Worm (Caenorhabditis elegans) whole organism, mixed stage, embryonic: ENCODE measurements around the gene best-23.

Experiments
- ceh-39 ChIP-seq: fragments of 150-350 bp; optimal IDR thresholded peaks from 2 replicates; lab custom pipeline; 2014; ENCODE audit warnings: missing biosample characterization, missing genetic modification characterization
- ces-1 ChIP-seq: fragments of 150-350 bp; optimal IDR thresholded peaks from 2 replicates; lab custom pipeline; 2014; ENCODE audit warnings: missing biosample characterization, missing genetic modification reagents, missing genetic modification characterization
- mab-5 ChIP-seq: fragments of 150-350 bp; optimal IDR thresholded peaks from 2 replicates; lab custom pipeline; 2014; ENCODE audit warnings: missing biosample characterization, missing genetic modification characterization
- mep-1 ChIP-seq: fragments of 150-350 bp; optimal IDR thresholded peaks from 2 replicates; lab custom pipeline; 2017; ENCODE audit warnings: missing biosample characterization, missing genetic modification reagents, missing genetic modification characterization, inconsistent platforms
- nhr-28 ChIP-seq: fragments of 150-350 bp; optimal IDR thresholded peaks from 2 replicates; lab custom pipeline; 2014; ENCODE audit warnings: missing biosample characterization, missing genetic modification characterization
- pha-4 ChIP-seq: fragments of 150-350 bp; optimal IDR thresholded peaks from 2 replicates; lab custom pipeline; 2018; ENCODE audit warnings: missing biosample characterization, missing genetic modification reagents, missing genetic modification characterization
- snpc-4 ChIP-seq: fragments of 150-350 bp; optimal IDR thresholded peaks from 2 replicates; lab custom pipeline; 2014; ENCODE audit warnings: missing biosample characterization, missing genetic modification characterization
- unc-62 ChIP-seq: fragments of 150-350 bp; optimal IDR thresholded peaks from 2 replicates; lab custom pipeline; 2014; ENCODE audit warnings: missing biosample characterization, missing genetic modification reagents, missing genetic modification characterization

DNA sequence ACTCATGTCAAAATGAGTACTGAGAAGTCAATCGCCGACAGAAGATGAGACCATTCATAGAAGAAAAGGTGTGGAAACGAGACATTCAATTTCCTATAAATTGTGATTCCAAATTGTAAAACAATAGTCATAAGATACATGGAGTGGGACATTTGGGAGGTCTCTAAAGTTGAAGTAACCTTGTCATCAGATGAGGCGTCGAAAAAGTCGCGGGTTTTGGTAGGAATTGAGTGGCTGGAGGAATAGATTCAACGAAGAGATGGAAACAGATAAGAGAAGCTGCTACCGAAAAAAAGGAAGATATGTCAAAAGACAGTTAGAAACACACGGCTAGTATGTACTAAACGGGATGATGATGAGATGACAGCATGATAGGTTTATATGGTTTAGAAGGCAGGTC is 23.3 kb upstream of the best-23 start:
- no peak for TF ChIP-seq mab-5
- no peak for TF ChIP-seq ceh-39 (tag; lab: Kevin White, UChicago)
- TF ChIP-seq snpc-4 (tag; lab: Kevin White, UChicago), result no peak
- TF ChIP-seq pha-4 (tag; lab: Kevin White, UChicago), result no peak
- TF ChIP-seq unc-62, result no peak
- no peak for TF ChIP-seq nhr-28 (tag; lab: Kevin White, UChicago)
- TF ChIP-seq ces-1 (GFP tag; lab: Kevin White, UChicago), result no peak
- TF ChIP-seq mep-1, result no peak
